Worm (Caenorhabditis elegans) whole organism, mixed stage, embryonic: Measurements from ENCODE around the gene marc-5.

Source experiments
- M03D4.4 ChIP-seq: sonication (generic microtip); optimal IDR thresholded peaks from 2 replicates; lab custom pipeline; 2017; ENCODE audit warnings: mild to moderate bottlenecking, missing genetic modification characterization, missing compliant biosample characterization
- blmp-1 ChIP-seq: fragments of 150-350 bp; optimal IDR thresholded peaks from 2 replicates; lab custom pipeline; 2014; ENCODE audit warnings: missing biosample characterization, missing genetic modification characterization
- ceh-39 ChIP-seq: fragments of 150-350 bp; optimal IDR thresholded peaks from 2 replicates; lab custom pipeline; 2014; ENCODE audit warnings: missing biosample characterization, missing genetic modification characterization
- ceh-43 ChIP-seq: fragments of 200-800 bp; sonication (Bioruptor generic); optimal IDR thresholded peaks from 2 replicates; lab custom pipeline; 2018; ENCODE audit warnings: mild to moderate bottlenecking, missing genetic modification characterization, moderate library complexity, missing compliant biosample characterization
- ceh-83 ChIP-seq: fragments of 200-800 bp; sonication (Bioruptor generic); optimal IDR thresholded peaks from 2 replicates; lab custom pipeline; 2018; ENCODE audit warnings: mild to moderate bottlenecking, missing genetic modification characterization, missing compliant biosample characterization
- ces-1 ChIP-seq: fragments of 150-350 bp; optimal IDR thresholded peaks from 2 replicates; lab custom pipeline; 2014; ENCODE audit warnings: missing biosample characterization, missing genetic modification reagents, missing genetic modification characterization
- cnd-1 ChIP-seq: fragments of 200-800 bp; sonication (Bioruptor generic); optimal IDR thresholded peaks from 2 replicates; lab custom pipeline; 2018; ENCODE audit warnings: mild to moderate bottlenecking, missing genetic modification characterization, missing compliant biosample characterization
- drap-1 ChIP-seq: fragments of 200-800 bp; sonication (Bioruptor generic); optimal IDR thresholded peaks from 3 replicates; lab custom pipeline; 2018; ENCODE audit warnings: mild to moderate bottlenecking, missing genetic modification characterization, missing compliant biosample characterization
- elt-1 ChIP-seq: sonication (generic microtip); optimal IDR thresholded peaks from 2 replicates; lab custom pipeline; 2017; ENCODE audit warnings: missing genetic modification characterization, mild to moderate bottlenecking, missing compliant biosample characterization, antibody characterized with exemption, moderate library complexity, borderline replicate concordance; ENCODE audit not compliant: insufficient read depth
- elt-3 ChIP-seq: fragments of 150-350 bp; optimal IDR thresholded peaks from 2 replicates; lab custom pipeline; 2014; ENCODE audit warnings: missing biosample characterization, missing genetic modification characterization
- flh-1 ChIP-seq: fragments of 200-800 bp; sonication (Bioruptor generic); optimal IDR thresholded peaks from 2 replicates; lab custom pipeline; 2018; ENCODE audit warnings: mild to moderate bottlenecking, missing genetic modification characterization, moderate library complexity, missing compliant biosample characterization
- ham-2 ChIP-seq: fragments of 200-800 bp; sonication (Bioruptor generic); optimal IDR thresholded peaks from 2 replicates; lab custom pipeline; 2018; ENCODE audit warnings: mild to moderate bottlenecking, missing genetic modification characterization, missing compliant biosample characterization
- hlh-1 ChIP-seq: fragments of 150-350 bp; optimal IDR thresholded peaks from 2 replicates; lab custom pipeline; 2014; ENCODE audit warnings: missing biosample characterization, missing genetic modification reagents, missing genetic modification characterization
- lin-13 ChIP-seq: fragments of 150-350 bp; optimal IDR thresholded peaks from 2 replicates; lab custom pipeline; 2014; ENCODE audit warnings: missing biosample characterization, missing genetic modification characterization
- lsy-2 ChIP-seq: fragments of 150-350 bp; optimal IDR thresholded peaks from 2 replicates; lab custom pipeline; 2014; ENCODE audit warnings: missing biosample characterization, missing genetic modification characterization
- mab-5 ChIP-seq: fragments of 150-350 bp; optimal IDR thresholded peaks from 2 replicates; lab custom pipeline; 2014; ENCODE audit warnings: missing biosample characterization, missing genetic modification characterization
- mep-1 ChIP-seq: fragments of 150-350 bp; optimal IDR thresholded peaks from 2 replicates; lab custom pipeline; 2017; ENCODE audit warnings: missing biosample characterization, missing genetic modification reagents, missing genetic modification characterization, inconsistent platforms
- nhr-12 ChIP-seq: fragments of 150-350 bp; optimal IDR thresholded peaks from 2 replicates; lab custom pipeline; 2014; ENCODE audit warnings: missing biosample characterization, missing genetic modification characterization
- nhr-2 ChIP-seq: fragments of 150-350 bp; optimal IDR thresholded peaks from 2 replicates; lab custom pipeline; 2014; ENCODE audit warnings: missing biosample characterization, missing genetic modification characterization
- nhr-237 ChIP-seq: fragments of 150-350 bp; optimal IDR thresholded peaks from 2 replicates; lab custom pipeline; 2014; ENCODE audit warnings: missing biosample characterization, missing genetic modification characterization
- nhr-28 ChIP-seq: fragments of 150-350 bp; optimal IDR thresholded peaks from 2 replicates; lab custom pipeline; 2014; ENCODE audit warnings: missing biosample characterization, missing genetic modification characterization
- nhr-76 ChIP-seq: sonication (generic microtip); optimal IDR thresholded peaks from 2 replicates; lab custom pipeline; 2017; ENCODE audit warnings: missing biosample characterization, missing genetic modification characterization
- pha-4 ChIP-seq: fragments of 150-350 bp; optimal IDR thresholded peaks from 2 replicates; lab custom pipeline; 2018; ENCODE audit warnings: missing biosample characterization, missing genetic modification reagents, missing genetic modification characterization
- sem-2 ChIP-seq: fragments of 200-800 bp; sonication (Bioruptor generic); optimal IDR thresholded peaks from 2 replicates; lab custom pipeline; 2018; ENCODE audit warnings: mild to moderate bottlenecking, missing genetic modification characterization, missing compliant biosample characterization
- snpc-4 ChIP-seq: fragments of 150-350 bp; optimal IDR thresholded peaks from 2 replicates; lab custom pipeline; 2014; ENCODE audit warnings: missing biosample characterization, missing genetic modification characterization
- sptf-1 ChIP-seq: sonication (generic microtip); optimal IDR thresholded peaks from 2 replicates; lab custom pipeline; 2017; ENCODE audit warnings: mild to moderate bottlenecking, missing genetic modification characterization, moderate library complexity, missing compliant biosample characterization
- tbx-8 ChIP-seq: fragments of 200-800 bp; sonication (Bioruptor generic); optimal IDR thresholded peaks from 2 replicates; lab custom pipeline; 2018; ENCODE audit warnings: mild to moderate bottlenecking, missing genetic modification characterization, moderate library complexity, missing compliant biosample characterization
- unc-120 ChIP-seq: sonication (generic microtip); optimal IDR thresholded peaks from 2 replicates; lab custom pipeline; 2017; ENCODE audit warnings: missing genetic modification characterization, missing compliant biosample characterization; ENCODE audit not compliant: poor library complexity, severe bottlenecking
- zip-8 ChIP-seq: fragments of 150-350 bp; optimal IDR thresholded peaks from 2 replicates; lab custom pipeline; 2014; ENCODE audit warnings: missing biosample characterization, missing genetic modification characterization
- ztf-11 ChIP-seq: fragments of 150-350 bp; optimal IDR thresholded peaks from 2 replicates; lab custom pipeline; 2014; ENCODE audit warnings: missing biosample characterization, missing genetic modification characterization

The marc-5 gene

DNA sequence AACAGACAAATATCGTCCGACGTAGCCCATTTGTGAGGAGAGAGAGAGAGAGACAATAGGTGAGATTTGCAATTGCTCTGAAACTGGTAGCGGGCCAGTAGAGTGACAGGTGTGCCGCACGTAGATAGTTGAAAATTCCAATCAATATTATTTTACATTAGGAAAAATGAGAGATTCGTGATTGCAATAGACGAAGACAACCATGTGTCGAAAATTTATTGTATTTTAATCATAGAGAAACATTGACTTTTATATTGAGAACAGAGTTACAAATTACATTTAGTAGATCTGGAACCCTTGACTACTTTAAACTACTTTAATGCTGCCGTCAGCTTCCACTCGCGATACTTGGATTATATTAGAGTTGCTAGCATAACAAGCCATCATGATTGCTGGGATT is 33.1 kb upstream of the marc-5 start, which contains the start of gene Y57A10C.1:
Y57A10C.1 (minus strand) TSS at position 101 of the 400 bp plus-strand sequence.
- no peak for TF ChIP-seq pha-4
- no peak for TF ChIP-seq flh-1
- TF ChIP-seq mep-1 (tag; lab: Kevin White, UChicago) = no peak
- TF ChIP-seq unc-120 (tag; lab: Kevin White, UChicago) = no peak
- TF ChIP-seq nhr-237 (tag; lab: Kevin White, UChicago) = no peak
- TF ChIP-seq ztf-11 (tag; lab: Kevin White, UChicago) = no peak
- no peak for TF ChIP-seq ceh-83
- no peak for TF ChIP-seq snpc-4 (tag; lab: Kevin White, UChicago)
- no peak for TF ChIP-seq elt-3 (tag; lab: Kevin White, UChicago)
- no peak for TF ChIP-seq ceh-39 (tag; lab: Kevin White, UChicago)
- TF ChIP-seq sptf-1 = no peak
- no peak for TF ChIP-seq elt-1 (tag; lab: Kevin White, UChicago)
- no peak for TF ChIP-seq nhr-76 (tag; lab: Kevin White, UChicago)
- no peak for TF ChIP-seq nhr-12 (tag; lab: Kevin White, UChicago)
- no peak for TF ChIP-seq lin-13 (tag; lab: Kevin White, UChicago)
- no peak for TF ChIP-seq nhr-2 (tag; lab: Kevin White, UChicago)
- no peak for TF ChIP-seq sem-2 (GFP tag; lab: Kevin White, UChicago)
- TF ChIP-seq, all 35 proteins: peak for 0

DNA sequence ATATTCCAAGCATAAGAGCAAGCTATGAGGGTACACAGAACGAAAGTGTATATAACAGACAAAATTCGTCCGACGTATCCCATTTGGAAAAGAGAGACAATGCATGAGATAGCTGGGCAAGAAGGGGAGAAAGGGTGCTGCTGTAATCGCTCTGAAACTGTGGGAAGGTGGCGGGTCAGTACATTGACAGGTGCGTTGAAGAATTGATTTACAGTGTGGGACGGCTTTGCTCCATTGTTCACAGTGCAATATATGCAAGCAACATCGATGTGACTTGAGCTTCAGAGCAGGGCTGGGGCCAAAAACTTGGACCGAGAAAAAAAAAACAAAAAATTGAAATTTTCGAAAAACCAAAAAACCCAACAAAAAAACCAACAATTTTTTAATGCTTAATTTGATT is 30.8 kb upstream of the marc-5 start, which contains the start of gene F57G9.3:
F57G9.3 (minus strand) TSS at position 101 of the 400 bp plus-strand sequence.
- TF ChIP-seq blmp-1 (tag; lab: Kevin White, UChicago) = no peak
- TF ChIP-seq pha-4 = no peak

DNA sequence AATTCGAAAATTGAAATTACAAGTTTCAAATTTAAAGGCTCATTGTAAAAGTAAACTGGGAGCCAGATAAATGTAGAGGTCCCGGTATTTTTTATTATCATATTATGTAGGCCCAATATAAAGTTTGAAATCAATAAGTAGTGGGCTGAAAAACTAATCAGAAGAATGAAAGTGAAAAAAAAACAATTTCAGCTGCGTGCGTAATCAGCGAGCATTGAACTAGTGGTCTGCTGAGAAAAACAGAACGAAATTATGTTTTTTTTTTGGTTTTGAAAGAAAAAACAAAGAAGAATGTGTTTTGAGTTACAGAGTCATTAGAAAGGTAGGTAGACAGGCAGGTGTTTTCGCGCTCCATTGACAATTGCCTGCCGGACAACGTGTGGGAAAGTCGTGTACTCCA is 29.4 kb upstream of the marc-5 start, which contains the start of gene sre-31:
sre-31 (minus strand) TSS at position 101 of the 400 bp plus-strand sequence.
- no peak for TF ChIP-seq sem-2 (GFP tag; lab: Kevin White, UChicago)
- no peak for TF ChIP-seq nhr-28
- TF ChIP-seq zip-8 (tag; lab: Kevin White, UChicago) = no peak
- no peak for TF ChIP-seq mep-1 (tag; lab: Kevin White, UChicago)
- no peak for TF ChIP-seq nhr-12 (tag; lab: Kevin White, UChicago)

DNA sequence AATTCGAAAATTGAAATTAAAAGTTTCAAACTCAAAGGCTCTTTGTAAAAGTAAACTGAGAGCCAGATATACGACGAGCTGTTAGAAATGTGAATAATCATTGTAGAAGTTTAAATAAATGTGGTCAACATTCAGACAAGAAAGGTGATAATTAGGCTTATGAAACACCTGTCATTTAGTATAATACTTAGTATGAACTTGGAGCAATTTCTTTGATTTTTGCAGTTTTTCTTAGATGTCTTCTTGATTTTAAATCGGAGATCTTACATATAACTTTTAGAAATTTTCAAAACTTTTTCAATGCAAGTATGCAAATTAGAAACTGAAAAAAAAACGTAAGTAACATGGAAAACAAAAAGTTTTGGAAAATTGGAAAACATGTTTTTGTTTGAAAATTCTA is 27.1 kb upstream of the marc-5 start, which contains the start of gene sre-30:
sre-30 (minus strand) TSS at position 101 of the 400 bp plus-strand sequence.
- TF ChIP-seq ces-1 (GFP tag; lab: Kevin White, UChicago) (no peak), pha-4 (no peak), lin-13 (tag; lab: Kevin White, UChicago) (no peak), M03D4.4 (no peak), flh-1 (no peak), nhr-76 (tag; lab: Kevin White, UChicago) (no peak), snpc-4 (tag; lab: Kevin White, UChicago) (no peak), nhr-237 (tag; lab: Kevin White, UChicago) (no peak), tbx-8 (no peak), ceh-43 (GFP tag; lab: Kevin White, UChicago) (no peak), ztf-11 (tag; lab: Kevin White, UChicago) (no peak), hlh-1 (tag; lab: Kevin White, UChicago) (no peak), sem-2 (GFP tag; lab: Kevin White, UChicago) (no peak)
- TF ChIP-seq, all 35 proteins: peak for 0

DNA sequence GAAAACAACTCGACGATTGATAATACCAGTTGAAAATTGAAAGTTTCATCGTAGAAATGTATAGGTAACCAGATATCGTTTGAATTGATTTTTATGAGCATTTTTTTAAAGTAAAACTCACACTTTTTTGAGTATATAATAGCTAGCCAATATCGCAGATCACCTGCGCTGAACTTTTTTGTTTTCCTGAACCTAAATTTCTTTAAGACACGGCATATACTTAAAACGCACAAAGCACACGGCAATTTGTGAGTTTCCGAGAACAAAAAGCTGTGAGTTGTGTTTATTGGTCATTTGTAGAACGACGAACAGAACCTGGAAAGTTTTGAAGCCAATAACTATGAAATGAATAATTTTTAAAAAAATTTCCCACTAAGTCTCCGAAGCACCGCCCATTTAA is 22.5 kb upstream of the marc-5 start, which contains the start of gene sre-29:
sre-29 (minus strand) TSS at position 101 of the 400 bp plus-strand sequence.
- TF ChIP-seq nhr-237 (tag; lab: Kevin White, UChicago) (no peak), cnd-1 (tag; lab: Kevin White, UChicago) (no peak), sptf-1 (no peak), drap-1 (GFP tag; lab: Kevin White, UChicago) (no peak), snpc-4 (tag; lab: Kevin White, UChicago) (no peak), nhr-2 (tag; lab: Kevin White, UChicago) (no peak), sem-2 (GFP tag; lab: Kevin White, UChicago) (no peak), elt-3 (tag; lab: Kevin White, UChicago) (no peak)
- TF ChIP-seq, all 35 proteins: peak for 0

DNA sequence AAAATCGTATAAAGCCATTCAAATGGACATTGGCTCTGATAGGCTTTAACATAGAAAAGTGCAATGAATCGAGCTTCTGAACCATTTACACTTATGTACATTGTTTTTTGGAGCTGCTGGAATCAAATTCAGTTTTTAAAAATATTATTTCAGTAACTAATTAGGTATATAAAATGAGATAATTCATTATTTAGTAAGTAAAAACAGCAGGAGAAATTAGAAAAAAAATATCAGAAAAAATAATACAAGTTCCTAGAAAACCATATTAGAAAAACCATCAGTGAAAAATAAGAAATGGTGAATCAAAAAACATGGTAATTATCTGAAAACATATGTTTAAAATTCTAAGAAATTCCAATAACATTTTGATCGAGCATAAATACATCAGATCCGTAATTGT is 18.3 kb upstream of the marc-5 start, which contains the start of gene F57G9.7:
F57G9.7 (minus strand) TSS at position 101 of the 400 bp plus-strand sequence.
- no peak for TF ChIP-seq mab-5
- no peak for TF ChIP-seq lin-13 (tag; lab: Kevin White, UChicago)
- TF ChIP-seq mep-1 (tag; lab: Kevin White, UChicago) = no peak
- TF ChIP-seq nhr-76 (tag; lab: Kevin White, UChicago) = no peak
- no peak for TF ChIP-seq unc-120 (tag; lab: Kevin White, UChicago)
- TF ChIP-seq sptf-1 = no peak
- TF ChIP-seq zip-8 (tag; lab: Kevin White, UChicago) = no peak
- no peak for TF ChIP-seq snpc-4 (tag; lab: Kevin White, UChicago)
- no peak for TF ChIP-seq M03D4.4
- TF ChIP-seq ceh-83 = no peak
- no peak for TF ChIP-seq lsy-2 (tag; lab: Kevin White, UChicago)
- no peak for TF ChIP-seq ces-1 (GFP tag; lab: Kevin White, UChicago)
- TF ChIP-seq cnd-1 (tag; lab: Kevin White, UChicago) = no peak
- no peak for TF ChIP-seq nhr-2 (tag; lab: Kevin White, UChicago)
- TF ChIP-seq ham-2 (GFP tag; lab: Kevin White, UChicago) = no peak
- TF ChIP-seq sem-2 (GFP tag; lab: Kevin White, UChicago) = no peak
- no peak for TF ChIP-seq elt-1 (tag; lab: Kevin White, UChicago)
- TF ChIP-seq ceh-43 (GFP tag; lab: Kevin White, UChicago) = no peak
- no peak for TF ChIP-seq nhr-12 (tag; lab: Kevin White, UChicago)
- TF ChIP-seq nhr-28 = no peak
